Fruit fly (Drosophila melanogaster) whole organism, prepupa: ENCODE data around the gene CG42680.

ENCODE experiments used
- CG16779 ChIP-seq: fragments of 200-800 bp; sonication (Bioruptor generic); optimal IDR thresholded peaks from 3 replicates; lab custom pipeline; 2017; ENCODE audit warnings: missing biosample characterization, mild to moderate bottlenecking, missing genetic modification characterization
- CG31627 ChIP-seq: fragments of 200-800 bp; sonication (Bioruptor generic); optimal IDR thresholded peaks from 3 replicates; lab custom pipeline; 2016; ENCODE audit warnings: missing biosample characterization, missing genetic modification characterization
- CG6163 ChIP-seq: fragments of 200-800 bp; sonication (Bioruptor generic); IDR thresholded peaks from 3 replicates; pipeline ENCODE4 v1.3.6; 2022; ENCODE audit warnings: missing biosample characterization, missing genetic modification characterization
- CG6854 ChIP-seq: fragments of 200-800 bp; sonication (Bioruptor generic); optimal IDR thresholded peaks from 2 replicates; lab custom pipeline; 2017; ENCODE audit warnings: missing biosample characterization, mild to moderate bottlenecking, missing genetic modification characterization
- Hr4 ChIP-seq: fragments of 200-800 bp; sonication (Bioruptor generic); optimal IDR thresholded peaks from 3 replicates; lab custom pipeline; 2016; ENCODE audit warnings: missing biosample characterization, missing genetic modification characterization
- Met ChIP-seq: fragments of 200-800 bp; sonication (Bioruptor generic); optimal IDR thresholded peaks from 3 replicates; lab custom pipeline; 2016; ENCODE audit warnings: missing biosample characterization, missing genetic modification characterization
- esn ChIP-seq: fragments of 200-800 bp; sonication (Bioruptor generic); optimal IDR thresholded peaks from 2 replicates; lab custom pipeline; 2016; ENCODE audit warnings: missing biosample characterization, mild to moderate bottlenecking, missing genetic modification characterization, moderate library complexity
- fd59A ChIP-seq: fragments of 200-800 bp; sonication (Bioruptor generic); optimal IDR thresholded peaks from 2 replicates; lab custom pipeline; 2017; ENCODE audit warnings: missing biosample characterization, mild to moderate bottlenecking, missing genetic modification characterization, missing genetic modification reagents
- fkh ChIP-seq: fragments of 200-800 bp; sonication (Bioruptor generic); optimal IDR thresholded peaks from 3 replicates; lab custom pipeline; 2017; ENCODE audit warnings: missing biosample characterization, mild to moderate bottlenecking, missing genetic modification characterization, moderate library complexity
- topi ChIP-seq: fragments of 200-800 bp; sonication (Bioruptor generic); optimal IDR thresholded peaks from 3 replicates; lab custom pipeline; 2016; ENCODE audit warnings: missing biosample characterization, missing genetic modification characterization

DNA sequence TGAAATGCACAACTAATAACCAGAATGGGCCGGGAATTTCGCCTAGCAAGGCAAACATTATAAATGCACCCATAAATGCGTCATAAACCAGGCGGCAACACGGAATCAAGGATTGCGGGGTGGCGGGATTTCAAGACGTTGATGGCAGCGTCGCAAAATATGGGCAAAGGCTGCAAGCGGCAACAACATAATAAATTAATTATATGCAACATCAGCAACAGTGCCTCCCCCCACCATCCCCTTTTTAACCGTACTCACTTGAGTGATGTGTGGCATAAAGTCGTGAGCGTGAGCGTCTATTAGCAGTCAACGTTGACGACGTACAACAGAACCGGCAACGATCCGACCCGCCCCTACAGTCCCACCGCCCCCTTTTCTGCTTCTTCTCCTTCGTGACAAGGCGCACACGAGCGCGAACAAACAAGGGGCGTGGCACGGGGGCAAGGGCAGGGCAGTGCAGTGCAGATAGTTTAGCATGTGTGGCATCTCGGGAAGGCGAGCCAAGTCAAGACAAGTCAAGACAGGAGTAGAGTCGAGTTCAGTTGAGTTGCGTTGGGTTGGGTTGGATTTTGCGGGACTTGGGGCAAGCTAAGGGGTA is 19.4 kb downstream of the CG42680 start:
- TF ChIP-seq fkh (GFP tag; lab: Kevin White, UChicago) (no peak), esn (no peak), CG16779 (no peak), CG6163 (GFP tag; lab: Robert Waterston, UW) (no peak; the same call in 2 of the 3 replicates), CG31627 (GFP tag; lab: Kevin White, UChicago) (no peak), topi (GFP tag; lab: Kevin White, UChicago) (no peak), CG6854 (GFP tag; lab: Kevin White, UChicago) (peak; percentile 33), fd59A (GFP tag; lab: Kevin White, UChicago) (no peak), Met (no peak), Hr4 (GFP tag; lab: Kevin White, UChicago) (no peak)
